Fruit fly (Drosophila melanogaster) whole organism, prepupa: ENCODE results near the gene Uro.

Experiments
- CG6163 ChIP-seq: fragments of 200-800 bp; sonication (Bioruptor generic); IDR thresholded peaks from 3 replicates; pipeline ENCODE4 v1.3.6; 2022; ENCODE audit warnings: missing biosample characterization, missing genetic modification characterization
- Eip75B ChIP-seq: fragments of 200-800 bp; sonication (Bioruptor generic); optimal IDR thresholded peaks from 3 replicates; lab custom pipeline; 2016; ENCODE audit warnings: missing biosample characterization, missing genetic modification characterization
- Ets21C ChIP-seq: fragments of 200-800 bp; sonication (Bioruptor generic); optimal IDR thresholded peaks from 3 replicates; lab custom pipeline; 2016; ENCODE audit warnings: missing biosample characterization, missing genetic modification characterization
- fkh ChIP-seq: fragments of 200-800 bp; sonication (Bioruptor generic); optimal IDR thresholded peaks from 3 replicates; lab custom pipeline; 2017; ENCODE audit warnings: missing biosample characterization, mild to moderate bottlenecking, missing genetic modification characterization, moderate library complexity
- topi ChIP-seq: fragments of 200-800 bp; sonication (Bioruptor generic); optimal IDR thresholded peaks from 3 replicates; lab custom pipeline; 2016; ENCODE audit warnings: missing biosample characterization, missing genetic modification characterization
- vri ChIP-seq: fragments of 200-800 bp; sonication (Bioruptor generic); optimal IDR thresholded peaks from 3 replicates; lab custom pipeline; 2016; ENCODE audit warnings: missing biosample characterization, mild to moderate bottlenecking, missing genetic modification characterization

DNA sequence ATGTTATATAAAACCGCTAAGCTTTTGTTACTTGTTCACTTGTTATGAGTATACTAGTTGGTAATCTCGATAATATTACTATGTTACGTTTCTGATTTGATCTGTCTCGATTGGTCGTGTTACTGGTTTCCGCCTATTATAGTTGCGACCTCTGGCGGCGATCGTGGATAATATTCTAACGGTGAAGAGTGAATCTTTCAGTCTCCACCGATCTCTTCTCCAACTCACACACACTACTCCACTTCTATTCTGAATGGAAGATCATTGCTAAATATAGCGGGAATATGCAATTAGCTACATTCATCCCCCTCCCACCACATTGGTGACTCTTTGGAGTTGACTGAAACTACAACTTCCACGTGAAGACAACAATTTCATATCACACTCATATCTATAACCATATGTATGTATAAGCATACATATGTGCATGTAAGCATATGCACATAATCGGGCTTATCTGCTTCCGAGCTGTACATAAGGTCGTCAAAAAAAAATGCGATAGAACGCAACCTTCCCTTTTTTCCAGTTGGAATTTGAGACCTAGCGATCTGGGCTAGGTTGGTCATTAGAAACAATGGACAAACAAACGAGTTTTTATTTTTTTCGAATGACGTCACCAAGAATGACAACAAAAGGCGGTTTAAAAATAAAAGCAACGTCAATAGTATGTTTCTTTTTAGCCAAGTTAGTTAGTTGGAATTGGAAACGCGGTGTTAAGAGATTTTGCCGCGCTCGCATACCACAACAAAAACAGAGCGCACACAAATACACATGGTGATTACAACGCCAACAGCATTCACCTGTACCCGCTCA is 29.2 kb downstream of the Uro start:
- TF ChIP-seq Ets21C (GFP tag; lab: Kevin White, UChicago) (no peak), vri (no peak), topi (GFP tag; lab: Kevin White, UChicago) (no peak), Eip75B (no peak), fkh (GFP tag; lab: Kevin White, UChicago) (no peak), CG6163 (GFP tag; lab: Robert Waterston, UW) (no peak)
